Worm (Caenorhabditis elegans): ENCODE results near the gene nth-1.

- 0 out of 2 replicates have a peak, but pooled peaks have one; percentile 5 for TF ChIP-seq ztf-23 (GFP tag; IDR thresholded peaks at IDR 0.05)
- no peak for TF ChIP-seq cog-1 (tag; optimal IDR thresholded peaks at IDR 0.05)
- TF ChIP-seq med-1 (GFP tag; optimal IDR thresholded peaks at IDR 0.05; ENCODE audit: insufficient read depth) = no peak
These were observed 49.0 kb upstream of the nth-1 start, which contains the start of the genes B0285.3 and lcmt-1 for ce11 chrIII:4343070-4343469.

Measured in whole organism, midembryonic.